Worm (Caenorhabditis elegans) whole organism, L1 larva: Measurements from ENCODE around the gene F22F4.9.

Experiments
- C34B4.2 ChIP-seq: sonication (generic microtip); optimal IDR thresholded peaks from 2 replicates; lab custom pipeline; 2017; ENCODE audit warnings: mild to moderate bottlenecking, missing genetic modification characterization, missing compliant biosample characterization
- hpl-2 ChIP-seq: fragments of 150-350 bp; optimal IDR thresholded peaks from 2 replicates; lab custom pipeline; 2014; ENCODE audit warnings: missing biosample characterization, missing genetic modification reagents, missing genetic modification characterization
- nhr-237 ChIP-seq: fragments of 150-350 bp; optimal IDR thresholded peaks from 2 replicates; lab custom pipeline; 2014; ENCODE audit warnings: missing biosample characterization, missing genetic modification characterization
- unc-30 ChIP-seq: sonication (generic microtip); optimal IDR thresholded peaks from 2 replicates; lab custom pipeline; 2017; ENCODE audit warnings: missing biosample characterization, missing genetic modification characterization
- zag-1 ChIP-seq: fragments of 150-350 bp; optimal IDR thresholded peaks from 2 replicates; lab custom pipeline; 2014; ENCODE audit warnings: missing biosample characterization, missing genetic modification characterization
- ztf-4 ChIP-seq: fragments of 150-350 bp; optimal IDR thresholded peaks from 2 replicates; lab custom pipeline; 2014; ENCODE audit warnings: missing biosample characterization, missing genetic modification characterization

DNA sequence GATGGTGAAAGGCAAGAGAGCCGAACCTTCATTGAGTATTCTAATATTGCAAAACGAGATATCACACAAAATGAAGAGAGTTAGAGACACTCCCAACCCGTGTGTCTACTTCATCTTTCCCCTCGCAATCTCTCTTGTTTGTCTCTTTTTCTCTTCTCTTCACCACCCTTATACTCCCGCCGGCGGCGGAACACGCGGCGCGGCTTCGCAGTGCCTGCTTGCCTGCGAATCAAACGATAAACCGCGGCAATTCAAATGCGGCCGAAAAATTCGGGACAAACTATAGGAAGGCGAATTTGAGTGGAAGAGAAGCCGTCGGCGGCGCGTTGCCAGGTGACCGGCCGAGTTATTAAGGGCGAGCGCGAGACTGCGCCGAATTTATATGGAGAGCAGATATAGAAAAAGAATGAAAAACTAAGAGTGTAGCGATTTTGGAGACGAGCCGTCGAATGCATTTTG lies 14.7 kb downstream of the F22F4.9 start, which contains the start of gene klp-13:
- TF ChIP-seq unc-30 (tag; lab: Kevin White, UChicago) (no peak), nhr-237 (tag; lab: Kevin White, UChicago) (peak; percentile 35), zag-1 (no peak), ztf-4 (peak; percentile 43), C34B4.2 (no peak), hpl-2 (GFP tag; lab: Kevin White, UChicago) (no peak)
